Worm (Caenorhabditis elegans) whole organism, late embryonic: Measurements from ENCODE around the gene H35N09.2.

ENCODE experiments used
- C38D4.7 ChIP-seq: fragments of 200-800 bp; sonication (Bioruptor generic); optimal IDR thresholded peaks from 2 replicates; lab custom pipeline; 2018; ENCODE audit warnings: mild to moderate bottlenecking, missing genetic modification characterization, moderate library complexity, missing compliant biosample characterization
- K09A11.1 ChIP-seq: sonication (generic microtip); optimal IDR thresholded peaks from 2 replicates; lab custom pipeline; 2017; ENCODE audit warnings: antibody characterized with exemption, mild to moderate bottlenecking, missing genetic modification characterization, missing compliant biosample characterization; ENCODE audit not compliant: insufficient read depth
- T23F11.4 ChIP-seq: fragments of 200-800 bp; sonication (Bioruptor generic); optimal IDR thresholded peaks from 2 replicates; lab custom pipeline; 2018; ENCODE audit warnings: mild to moderate bottlenecking, missing genetic modification characterization, missing compliant biosample characterization
- Y22D7AL.16 ChIP-seq: sonication (generic microtip); optimal IDR thresholded peaks from 2 replicates; lab custom pipeline; 2016; ENCODE audit warnings: missing genetic modification characterization, missing compliant biosample characterization
- ceh-14 ChIP-seq: sonication (generic microtip); optimal IDR thresholded peaks from 2 replicates; lab custom pipeline; 2016; ENCODE audit warnings: missing genotype, missing genetic modification characterization, missing compliant biosample characterization
- ceh-18 ChIP-seq: sonication (generic microtip); optimal IDR thresholded peaks from 2 replicates; lab custom pipeline; 2016; ENCODE audit warnings: missing genetic modification characterization, missing compliant biosample characterization
- ceh-19 ChIP-seq: fragments of 200-800 bp; sonication (Bioruptor generic); optimal IDR thresholded peaks from 2 replicates; lab custom pipeline; 2018; ENCODE audit warnings: mild to moderate bottlenecking, missing genetic modification characterization, missing compliant biosample characterization
- ceh-2 ChIP-seq: sonication (generic microtip); optimal IDR thresholded peaks from 2 replicates; lab custom pipeline; 2016; ENCODE audit warnings: missing genotype, missing genetic modification characterization, missing compliant biosample characterization
- ceh-31 ChIP-seq: sonication (generic microtip); optimal IDR thresholded peaks from 2 replicates; lab custom pipeline; 2016; ENCODE audit warnings: missing genetic modification characterization, missing compliant biosample characterization
- ceh-34 ChIP-seq: sonication (generic microtip); optimal IDR thresholded peaks from 2 replicates; lab custom pipeline; 2016; ENCODE audit warnings: mild to moderate bottlenecking, missing genetic modification characterization, missing compliant biosample characterization
- ceh-45 ChIP-seq: fragments of 200-800 bp; sonication (Bioruptor generic); IDR thresholded peaks from 2 replicates; pipeline ENCODE4 v1.3.6; 2022; ENCODE audit warnings: missing genetic modification reagents, missing genetic modification characterization, missing compliant biosample characterization
- ceh-48 ChIP-seq: sonication (generic microtip); optimal IDR thresholded peaks from 2 replicates; lab custom pipeline; 2016; ENCODE audit warnings: missing genetic modification characterization, inconsistent platforms, missing compliant biosample characterization
- dve-1 ChIP-seq: sonication (generic microtip); optimal IDR thresholded peaks from 2 replicates; lab custom pipeline; 2017; ENCODE audit warnings: antibody characterized with exemption, mild to moderate bottlenecking, missing genetic modification characterization, missing compliant biosample characterization
- ets-4 ChIP-seq: sonication (generic microtip); optimal IDR thresholded peaks from 2 replicates; lab custom pipeline; 2016; ENCODE audit warnings: missing genetic modification characterization, missing compliant biosample characterization
- gmeb-2 ChIP-seq: sonication (generic microtip); optimal IDR thresholded peaks from 2 replicates; lab custom pipeline; 2016; ENCODE audit warnings: missing genetic modification characterization, inconsistent platforms, missing compliant biosample characterization
- hlh-15 ChIP-seq: sonication (generic microtip); optimal IDR thresholded peaks from 2 replicates; lab custom pipeline; 2016; ENCODE audit warnings: missing genetic modification characterization, missing compliant biosample characterization
- hlh-6 ChIP-seq: sonication (generic microtip); optimal IDR thresholded peaks from 2 replicates; lab custom pipeline; 2016; ENCODE audit warnings: missing genotype, missing genetic modification characterization, missing compliant biosample characterization
- hlh-8 ChIP-seq: sonication (generic microtip); optimal IDR thresholded peaks from 2 replicates; lab custom pipeline; 2016; ENCODE audit warnings: missing genotype, missing genetic modification characterization, missing compliant biosample characterization
- lim-6 ChIP-seq: sonication (generic microtip); optimal IDR thresholded peaks from 2 replicates; lab custom pipeline; 2016; ENCODE audit warnings: missing genetic modification characterization, missing compliant biosample characterization
- madf-2 ChIP-seq: sonication (generic microtip); optimal IDR thresholded peaks from 2 replicates; lab custom pipeline; 2017; ENCODE audit warnings: missing genetic modification characterization, missing compliant biosample characterization
- nfya-1 ChIP-seq: sonication (generic microtip); optimal IDR thresholded peaks from 2 replicates; lab custom pipeline; 2017; ENCODE audit warnings: missing genetic modification characterization, mild to moderate bottlenecking, missing compliant biosample characterization, antibody characterized with exemption, moderate library complexity
- nhr-11 ChIP-seq: fragments of 150-350 bp; optimal IDR thresholded peaks from 2 replicates; lab custom pipeline; 2014; ENCODE audit warnings: missing biosample characterization, missing genetic modification characterization
- nhr-232 ChIP-seq: sonication (generic microtip); optimal IDR thresholded peaks from 2 replicates; lab custom pipeline; 2016; ENCODE audit warnings: missing genetic modification characterization, missing compliant biosample characterization
- pax-1 ChIP-seq: fragments of 150-350 bp; optimal IDR thresholded peaks from 2 replicates; lab custom pipeline; 2014; ENCODE audit warnings: missing biosample characterization, missing genetic modification characterization
- pqm-1 ChIP-seq: sonication (generic microtip); optimal IDR thresholded peaks from 2 replicates; lab custom pipeline; 2016; ENCODE audit warnings: missing genetic modification characterization, missing compliant biosample characterization
- pros-1 ChIP-seq: fragments of 150-350 bp; optimal IDR thresholded peaks from 2 replicates; lab custom pipeline; 2014; ENCODE audit warnings: missing biosample characterization, missing genetic modification reagents, missing genetic modification characterization
- ref-2 ChIP-seq: sonication (generic microtip); optimal IDR thresholded peaks from 2 replicates; lab custom pipeline; 2016; ENCODE audit warnings: missing genetic modification characterization, missing compliant biosample characterization
- rnt-1 ChIP-seq: sonication (generic microtip); optimal IDR thresholded peaks from 2 replicates; lab custom pipeline; 2016; ENCODE audit warnings: missing genetic modification characterization, missing compliant biosample characterization
- unc-3 ChIP-seq, 2 experiments: fragments of 200-800 bp in 1 of 2; sonication (Bioruptor generic) in 1 of 2; sonication (generic microtip) in 1 of 2; conservative IDR thresholded peaks in 1 of 2; optimal IDR thresholded peaks in 1 of 2; 2 replicates each; pipeline versions ENCODE4 v1.3.6 to Lab custom; 2016 to 2022; ENCODE audit warnings: missing compliant biosample characterization in 2 of 2, missing genetic modification characterization in 2 of 2, missing genetic modification reagents in 1 of 2
- unc-42 ChIP-seq: sonication (generic microtip); optimal IDR thresholded peaks from 2 replicates; lab custom pipeline; 2016; ENCODE audit warnings: missing genotype, missing genetic modification characterization, missing compliant biosample characterization
- unc-86 ChIP-seq: sonication (generic microtip); optimal IDR thresholded peaks from 2 replicates; lab custom pipeline; 2016; ENCODE audit warnings: missing genetic modification characterization, missing compliant biosample characterization
- zip-5 ChIP-seq: sonication (generic microtip); optimal IDR thresholded peaks from 2 replicates; lab custom pipeline; 2016; ENCODE audit warnings: missing genetic modification characterization, missing compliant biosample characterization

H35N09.2 gene

DNA sequence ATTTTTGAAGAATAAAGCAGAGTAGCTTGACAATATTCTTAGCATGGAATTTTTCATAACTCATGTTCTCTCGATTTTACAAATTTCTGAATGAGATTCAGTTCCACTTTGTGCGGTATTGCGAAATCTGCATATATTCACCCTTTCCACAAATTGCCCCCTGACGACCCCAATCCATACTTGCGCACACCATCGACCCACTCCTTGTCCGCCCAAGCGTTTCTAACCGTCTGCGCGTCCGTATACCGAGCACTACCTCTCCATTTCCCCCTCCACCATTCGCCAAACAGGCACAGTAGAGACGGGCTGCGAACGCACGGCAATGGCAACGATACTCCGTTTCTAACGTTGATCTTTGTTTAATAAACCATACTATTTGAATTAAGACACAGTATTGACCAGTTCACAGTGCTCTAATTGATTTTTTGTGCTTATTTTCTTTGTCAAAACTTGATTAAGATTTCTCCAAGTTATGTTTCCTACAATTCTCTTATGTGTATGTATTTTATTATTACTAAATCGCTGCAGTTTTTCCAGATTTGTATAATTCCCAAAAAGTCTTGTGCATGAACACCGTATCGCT, 48.2 kb downstream of the H35N09.2 start, which contains the start of gene utx-1 (continued):
- peak; percentile 35 for TF ChIP-seq ceh-2 (tag; lab: Kevin White, UChicago)
- TF ChIP-seq Y22D7AL.16 (tag; lab: Kevin White, UChicago): no peak
- no peak for TF ChIP-seq nhr-11 (tag; lab: Kevin White, UChicago)
- no peak for TF ChIP-seq T23F11.4
- no peak for TF ChIP-seq hlh-15 (tag; lab: Kevin White, UChicago)
- TF ChIP-seq pqm-1 (tag; lab: Kevin White, UChicago): no peak
- no peak for TF ChIP-seq ceh-19 (GFP tag; lab: Kevin White, UChicago)
- peak; percentile 57 for TF ChIP-seq hlh-6
- TF ChIP-seq unc-86 (tag; lab: Kevin White, UChicago): no peak
- TF ChIP-seq ceh-31 (tag; lab: Kevin White, UChicago): peak; percentile 80
- no peak for TF ChIP-seq K09A11.1 (tag; lab: Kevin White, UChicago)
- no peak for TF ChIP-seq hlh-8
- TF ChIP-seq madf-2 (tag; lab: Kevin White, UChicago): no peak
- TF ChIP-seq ceh-18 (tag; lab: Kevin White, UChicago): no peak
- peak; percentile 42 for TF ChIP-seq unc-42 (tag; lab: Kevin White, UChicago)
- peak; percentile 17 for TF ChIP-seq ceh-14 (tag; lab: Kevin White, UChicago)
- no peak for TF ChIP-seq gmeb-2 (tag; lab: Kevin White, UChicago)
- peak; percentile 50 for TF ChIP-seq ref-2 (tag; lab: Kevin White, UChicago)
- no peak for TF ChIP-seq rnt-1 (tag; lab: Kevin White, UChicago)
- TF ChIP-seq lim-6: no peak
- peak; percentile 62 for TF ChIP-seq nfya-1 (tag; lab: Kevin White, UChicago)
- no peak for TF ChIP-seq ets-4 (tag; lab: Kevin White, UChicago)

DNA sequence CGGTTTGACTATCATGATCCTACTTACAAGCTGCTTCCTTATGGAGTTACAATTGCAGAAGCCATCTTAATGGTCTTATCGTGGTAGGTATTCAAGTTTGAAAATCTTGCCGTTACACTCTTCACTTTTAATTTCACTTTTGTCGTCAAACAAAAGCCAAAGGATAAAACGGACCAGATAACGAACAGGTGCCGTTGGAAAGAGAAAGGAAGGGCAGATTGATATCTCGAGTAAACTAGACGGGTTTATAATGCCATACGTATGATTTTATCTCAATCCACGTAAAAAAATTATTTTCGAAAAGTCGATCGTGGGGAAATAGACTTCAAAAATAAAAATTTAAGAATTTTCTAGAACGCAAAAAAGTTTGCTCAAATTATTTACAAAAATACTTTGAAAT, 50.8 kb downstream of the H35N09.2 start:
- TF ChIP-seq dve-1 (tag; lab: Kevin White, UChicago) (no peak), ceh-34 (tag; lab: Kevin White, UChicago) (no peak), C38D4.7 (no peak), nhr-232 (tag; lab: Kevin White, UChicago) (no peak), pax-1 (tag; lab: Kevin White, UChicago) (no peak), pros-1 (no peak), unc-3 (GFP tag; conservative IDR thresholded peaks at IDR 0.05; lab: Robert Waterston, UW) (no peak), unc-3 (tag; optimal IDR thresholded peaks at IDR 0.05; lab: Kevin White, UChicago) (no peak), zip-5 (tag; lab: Kevin White, UChicago) (no peak), ceh-45 (GFP tag; lab: Robert Waterston, UW) (no peak), ceh-48 (tag; lab: Kevin White, UChicago) (no peak)
